Worm (Caenorhabditis elegans) whole organism, L4 larva: ENCODE measurements around the gene rsp-4.

Source experiments
- R02D3.7 ChIP-seq: fragments of 150-350 bp; sonication (generic microtip); optimal IDR thresholded peaks from 3 replicates; lab custom pipeline; 2014; ENCODE audit warnings: missing biosample characterization, missing genetic modification characterization
- ZK546.5 ChIP-seq, 2 experiments: sonication (generic microtip); optimal IDR thresholded peaks; 2 replicates each; lab custom pipeline; 2017; ENCODE audit warnings: missing biosample characterization in 2 of 2, missing genetic modification characterization in 2 of 2
- ceh-82 ChIP-seq: sonication (generic microtip); optimal IDR thresholded peaks from 2 replicates; lab custom pipeline; 2017; ENCODE audit warnings: missing biosample characterization, missing genetic modification characterization
- dpl-1 ChIP-seq: fragments of 150-350 bp; optimal IDR thresholded peaks from 2 replicates; lab custom pipeline; 2014; ENCODE audit warnings: missing biosample characterization, missing genetic modification reagents, missing genetic modification characterization
- hlh-30 ChIP-seq: sonication (generic microtip); optimal IDR thresholded peaks from 2 replicates; lab custom pipeline; 2017; ENCODE audit warnings: antibody characterized with exemption, mild to moderate bottlenecking, missing genetic modification characterization, missing compliant biosample characterization; ENCODE audit not compliant: insufficient read depth
- lin-13 ChIP-seq: fragments of 150-350 bp; optimal IDR thresholded peaks from 2 replicates; lab custom pipeline; 2014; ENCODE audit warnings: missing biosample characterization, missing genetic modification reagents, missing genetic modification characterization
- lin-15B ChIP-seq: fragments of 150-350 bp; sonication (generic microtip); optimal IDR thresholded peaks from 3 replicates; lab custom pipeline; 2014; ENCODE audit warnings: missing biosample characterization, missing genetic modification characterization
- lin-39 ChIP-seq: fragments of 150-350 bp; optimal IDR thresholded peaks from 2 replicates; lab custom pipeline; 2014; ENCODE audit warnings: missing biosample characterization, missing genetic modification reagents, missing genetic modification characterization
- nhr-25 ChIP-seq: sonication (generic microtip); optimal IDR thresholded peaks from 2 replicates; lab custom pipeline; 2017; ENCODE audit warnings: missing genetic modification characterization, mild to moderate bottlenecking, missing compliant biosample characterization, antibody characterized with exemption, moderate library complexity, borderline replicate concordance; ENCODE audit not compliant: insufficient read depth
- snpc-4 ChIP-seq: fragments of 150-350 bp; optimal IDR thresholded peaks from 2 replicates; lab custom pipeline; 2014; ENCODE audit warnings: missing biosample characterization, missing genetic modification characterization

- no peak for TF ChIP-seq hlh-30 (tag; lab: Kevin White, UChicago)
- TF ChIP-seq nhr-25 (tag; lab: Kevin White, UChicago), result no peak
- TF ChIP-seq ceh-82 (tag; lab: Kevin White, UChicago), result no peak
- TF ChIP-seq ZK546.5 (tag; optimal IDR thresholded peaks at IDR 0.05; lab: Kevin White, UChicago), result no peak
- TF ChIP-seq snpc-4 (tag; lab: Kevin White, UChicago), result no peak
- no peak for TF ChIP-seq dpl-1 (GFP tag; lab: Kevin White, UChicago)
- no peak for TF ChIP-seq lin-13 (GFP tag; lab: Kevin White, UChicago)
- TF ChIP-seq R02D3.7 (tag; lab: Kevin White, UChicago), result no peak
- no peak for TF ChIP-seq lin-39 (tag; lab: Kevin White, UChicago)
- no peak for TF ChIP-seq lin-15B
These were observed 30.3 kb upstream of the rsp-4 start, which contains the start of gene EEED8.15 for ce11 chrII:5418929-5419328.
